Worm (Caenorhabditis elegans): ENCODE results near the gene nhr-150.

DNA sequence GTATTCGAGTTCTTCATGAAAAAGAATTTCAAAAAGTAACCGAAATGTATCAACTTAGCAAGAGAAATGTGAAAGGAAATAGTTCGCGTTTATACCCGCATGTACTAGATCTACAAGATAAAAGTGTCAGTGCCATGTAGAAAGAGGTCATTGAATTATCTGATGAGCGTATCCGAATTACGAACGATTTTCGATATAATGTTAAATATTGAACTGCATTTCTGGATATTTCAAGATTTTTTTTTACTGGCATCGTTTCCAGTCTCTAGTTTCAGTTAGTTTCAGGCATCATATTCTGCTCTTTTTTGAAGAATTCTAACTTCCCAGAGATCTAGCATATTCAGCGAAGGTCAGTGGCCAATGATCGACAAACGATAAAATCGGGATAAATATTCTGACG lies at the start of gene nhr-150:
- TF ChIP-seq hlh-15 (tag; optimal IDR thresholded peaks at IDR 0.05) (no peak), ztf-16 (tag; optimal IDR thresholded peaks at IDR 0.05) (no peak), fkh-10 (GFP tag; optimal IDR thresholded peaks at IDR 0.05) (no peak), pha-2 (tag; optimal IDR thresholded peaks at IDR 0.05) (no peak), T23F11.4 (GFP tag; optimal IDR thresholded peaks at IDR 0.05) (no peak)
